Fruit fly (Drosophila melanogaster) whole organism, embryonic: Measurements from ENCODE around the gene CG11629.

Experiments used
- Aef1 ChIP-seq: fragments of 200-800 bp; sonication (Bioruptor generic); IDR thresholded peaks from 3 replicates; pipeline ENCODE4 v1.3.6; 2022; ENCODE audit warnings: missing biosample characterization, missing genetic modification characterization
- Asciz ChIP-seq: fragments of 200-800 bp; sonication (Bioruptor generic); optimal IDR thresholded peaks from 2 replicates; lab custom pipeline; 2017; ENCODE audit warnings: missing biosample characterization, mild to moderate bottlenecking, missing genetic modification characterization, missing genetic modification reagents
- B-H2 ChIP-seq: fragments of 200-800 bp; sonication (Bioruptor generic); optimal IDR thresholded peaks from 2 replicates; lab custom pipeline; 2018; ENCODE audit warnings: missing biosample characterization, mild to moderate bottlenecking, missing genetic modification characterization
- CG10209 ChIP-seq: fragments of 200-800 bp; sonication (Bioruptor generic); optimal IDR thresholded peaks from 3 replicates; lab custom pipeline; 2017; ENCODE audit warnings: missing biosample characterization, mild to moderate bottlenecking, missing genetic modification characterization, missing genetic modification reagents
- CG10959 ChIP-seq: fragments of 200-800 bp; sonication (Bioruptor generic); IDR thresholded peaks from 2 replicates; pipeline ENCODE4 v1.3.6; 2022; ENCODE audit warnings: missing biosample characterization, missing genetic modification characterization
- CG15011 ChIP-seq: fragments of 200-800 bp; sonication (Bioruptor generic); optimal IDR thresholded peaks from 3 replicates; lab custom pipeline; 2018; ENCODE audit warnings: missing biosample characterization, mild to moderate bottlenecking, missing genetic modification characterization
- CG2116 ChIP-seq: fragments of 200-800 bp; sonication (Bioruptor generic); optimal IDR thresholded peaks from 3 replicates; lab custom pipeline; 2018; ENCODE audit warnings: missing biosample characterization, mild to moderate bottlenecking, missing genetic modification characterization
- CG2129 ChIP-seq: fragments of 200-800 bp; sonication (Bioruptor generic); IDR thresholded peaks from 2 replicates; pipeline ENCODE4 v1.3.6; 2022; ENCODE audit warnings: missing biosample characterization, missing genetic modification characterization; ENCODE audit not compliant: partially characterized antibody
- CG30403 ChIP-seq: fragments of 200-800 bp; sonication (Bioruptor generic); optimal IDR thresholded peaks from 3 replicates; lab custom pipeline; 2016; ENCODE audit warnings: missing biosample characterization, missing genetic modification characterization
- CG34224 ChIP-seq: fragments of 200-800 bp; sonication (Bioruptor generic); IDR thresholded peaks from 3 replicates; pipeline ENCODE4 v1.3.6; 2022; ENCODE audit warnings: missing biosample characterization, missing genetic modification characterization; ENCODE audit not compliant: partially characterized antibody
- CG34422 ChIP-seq: fragments of 200-800 bp; sonication (Bioruptor generic); IDR thresholded peaks from 3 replicates; pipeline ENCODE4 v1.3.6; 2022; ENCODE audit warnings: missing biosample characterization, missing genetic modification characterization
- CG6254 ChIP-seq: fragments of 200-800 bp; sonication (Bioruptor generic); optimal IDR thresholded peaks from 3 replicates; lab custom pipeline; 2017; ENCODE audit warnings: mild to moderate bottlenecking, missing biosample characterization, missing genetic modification reagents, missing genetic modification characterization
- CG6813 ChIP-seq: fragments of 200-800 bp; sonication (Bioruptor generic); optimal IDR thresholded peaks from 2 replicates; lab custom pipeline; 2017; ENCODE audit warnings: missing biosample characterization, missing genetic modification characterization, mild to moderate bottlenecking, moderate library complexity, missing genetic modification reagents
- CG7357 ChIP-seq: fragments of 200-800 bp; sonication (Bioruptor generic); IDR thresholded peaks from 3 replicates; pipeline ENCODE4 v1.3.6; 2022; ENCODE audit warnings: missing biosample characterization, missing genetic modification characterization
- CG7839 ChIP-seq: fragments of 200-800 bp; sonication (Bioruptor generic); optimal IDR thresholded peaks from 3 replicates; lab custom pipeline; 2018; ENCODE audit warnings: missing biosample characterization, mild to moderate bottlenecking, missing genetic modification characterization, moderate library complexity
- CG7963 ChIP-seq: fragments of 200-800 bp; sonication (Bioruptor generic); IDR thresholded peaks from 3 replicates; pipeline ENCODE4 v1.3.6; 2022; ENCODE audit warnings: missing biosample characterization, missing genetic modification characterization; ENCODE audit not compliant: partially characterized antibody
- CG9727 ChIP-seq: fragments of 200-800 bp; sonication (Bioruptor generic); optimal IDR thresholded peaks from 3 replicates; lab custom pipeline; 2017; ENCODE audit warnings: missing biosample characterization, mild to moderate bottlenecking, missing genetic modification characterization
- D ChIP-seq, 2 experiments: fragments of 200-800 bp in 1 of 2; fragments of >200 bp in 1 of 2; sonication (Bioruptor generic) in 1 of 2; optimal IDR thresholded peaks; 2 replicates in 1 of 2; 3 replicates in 1 of 2; lab custom pipeline; 2017; ENCODE audit warnings: mild to moderate bottlenecking in 1 of 2, missing biosample characterization in 1 of 2, missing genetic modification characterization in 1 of 2, missing genetic modification reagents in 1 of 2
- Dp ChIP-seq: fragments of 200-800 bp; sonication (Bioruptor generic); optimal IDR thresholded peaks from 2 replicates; lab custom pipeline; 2018; ENCODE audit warnings: missing biosample characterization, mild to moderate bottlenecking, missing genetic modification characterization, moderate library complexity
- E2f1 ChIP-seq: fragments of 200-800 bp; sonication (Bioruptor generic); IDR thresholded peaks from 2 replicates; pipeline ENCODE4 v1.3.6; 2022; ENCODE audit warnings: missing biosample characterization, missing genetic modification characterization
- Eip74EF ChIP-seq, 2 experiments: fragments of 200-800 bp in 1 of 2; fragments of >200 bp in 1 of 2; sonication (Bioruptor generic) in 1 of 2; optimal IDR thresholded peaks; 2 replicates each; lab custom pipeline; 2017 to 2019; ENCODE audit warnings: missing biosample characterization in 2 of 2, missing genetic modification characterization in 2 of 2, mild to moderate bottlenecking in 1 of 2, moderate library complexity in 1 of 2
- HLH4C ChIP-seq: fragments of 200-800 bp; sonication (Bioruptor generic); IDR thresholded peaks from 3 replicates; pipeline ENCODE4 v1.3.6; 2022; ENCODE audit warnings: missing biosample characterization, missing genetic modification characterization; ENCODE audit not compliant: partially characterized antibody
- Hsf ChIP-seq: fragments of 200-800 bp; sonication (Bioruptor generic); optimal IDR thresholded peaks from 3 replicates; lab custom pipeline; 2016; ENCODE audit warnings: missing biosample characterization, missing genetic modification characterization
- MESR4 ChIP-seq: fragments of 200-800 bp; sonication (Bioruptor generic); optimal IDR thresholded peaks from 2 replicates; lab custom pipeline; 2018; ENCODE audit warnings: missing biosample characterization, mild to moderate bottlenecking, missing genetic modification characterization, moderate library complexity
- Oli ChIP-seq: fragments of 200-800 bp; sonication (Bioruptor generic); optimal IDR thresholded peaks from 2 replicates; lab custom pipeline; 2018; ENCODE audit warnings: missing biosample characterization, mild to moderate bottlenecking, missing genetic modification characterization, moderate library complexity
- Rx ChIP-seq: fragments of 200-800 bp; sonication (Bioruptor generic); IDR thresholded peaks from 2 replicates; pipeline ENCODE4 v1.3.6; 2022; ENCODE audit warnings: missing biosample characterization, missing genetic modification characterization
- Sin3A ChIP-seq: fragments of >200 bp; optimal IDR thresholded peaks from 2 replicates; lab custom pipeline; 2018
- Ssrp ChIP-seq: fragments of 200-800 bp; sonication (Bioruptor generic); optimal IDR thresholded peaks from 2 replicates; lab custom pipeline; 2018; ENCODE audit warnings: missing biosample characterization, mild to moderate bottlenecking, missing genetic modification characterization, moderate library complexity
- amos ChIP-seq: fragments of 200-800 bp; sonication (Bioruptor generic); IDR thresholded peaks from 2 replicates; pipeline ENCODE4 v1.3.6; 2022; ENCODE audit warnings: missing biosample characterization, missing genetic modification characterization; ENCODE audit not compliant: partially characterized antibody
- ash1 ChIP-seq: fragments of 200-800 bp; sonication (Bioruptor generic); optimal IDR thresholded peaks from 2 replicates; lab custom pipeline; 2018; ENCODE audit warnings: missing biosample characterization, mild to moderate bottlenecking, missing genetic modification characterization
- az2 ChIP-seq: fragments of 200-800 bp; sonication (Bioruptor generic); optimal IDR thresholded peaks from 3 replicates; lab custom pipeline; 2016; ENCODE audit warnings: missing biosample characterization, missing genetic modification characterization
- btn ChIP-seq: fragments of 200-800 bp; sonication (Bioruptor generic); optimal IDR thresholded peaks from 2 replicates; lab custom pipeline; 2016; ENCODE audit warnings: missing biosample characterization, missing genetic modification characterization
- caup ChIP-seq: fragments of 200-800 bp; sonication (Bioruptor generic); optimal IDR thresholded peaks from 3 replicates; lab custom pipeline; 2017; ENCODE audit warnings: missing biosample characterization, mild to moderate bottlenecking, missing genetic modification characterization, moderate library complexity; ENCODE audit not compliant: severe bottlenecking
- cg ChIP-seq: fragments of 200-800 bp; sonication (Bioruptor generic); optimal IDR thresholded peaks from 3 replicates; lab custom pipeline; 2019; ENCODE audit warnings: missing biosample characterization, mild to moderate bottlenecking, missing genetic modification characterization, moderate library complexity
- ci ChIP-seq: fragments of 200-800 bp; sonication (Bioruptor generic); IDR thresholded peaks from 3 replicates; pipeline ENCODE4 v1.3.6; 2022; ENCODE audit warnings: missing biosample characterization, missing genetic modification characterization
- dan ChIP-seq: fragments of 200-800 bp; sonication (Bioruptor generic); IDR thresholded peaks from 2 replicates; pipeline ENCODE4 v1.3.6; 2022; ENCODE audit warnings: missing biosample characterization, missing genetic modification characterization
- dpn ChIP-seq, 2 experiments: fragments of 200-800 bp; sonication (Bioruptor generic); optimal IDR thresholded peaks; 3 replicates each; lab custom pipeline; 2016; ENCODE audit warnings: missing biosample characterization in 2 of 2, missing genetic modification characterization in 2 of 2
- emc ChIP-seq: fragments of 200-800 bp; sonication (Bioruptor generic); optimal IDR thresholded peaks from 2 replicates; lab custom pipeline; 2016; ENCODE audit warnings: missing biosample characterization, missing genetic modification characterization
- ind ChIP-seq: fragments of 200-800 bp; sonication (Bioruptor generic); optimal IDR thresholded peaks from 3 replicates; lab custom pipeline; 2016; ENCODE audit warnings: missing biosample characterization, missing genetic modification characterization
- lola ChIP-seq, 3 experiments: fragments of >200 bp in 2 of 3; fragments of 200-800 bp in 1 of 3; sonication (Bioruptor generic) in 1 of 3; optimal IDR thresholded peaks; 2 replicates each; lab custom pipeline; 2017 to 2019; ENCODE audit warnings: missing biosample characterization in 3 of 3, missing genetic modification characterization in 3 of 3, mild to moderate bottlenecking in 1 of 3, moderate library complexity in 1 of 3
- luna ChIP-seq: fragments of 200-800 bp; sonication (Bioruptor generic); optimal IDR thresholded peaks from 2 replicates; lab custom pipeline; 2016; ENCODE audit warnings: missing biosample characterization, missing genetic modification characterization
- onecut ChIP-seq: fragments of 200-800 bp; sonication (Bioruptor generic); IDR thresholded peaks from 2 replicates; pipeline ENCODE4 v1.3.6; 2022; ENCODE audit warnings: missing biosample characterization, missing genetic modification characterization
- pnt ChIP-seq: fragments of 200-800 bp; sonication (Bioruptor generic); optimal IDR thresholded peaks from 3 replicates; lab custom pipeline; 2016; ENCODE audit warnings: missing biosample characterization, missing genetic modification characterization
- pzg ChIP-seq: fragments of 200-800 bp; sonication (Bioruptor generic); optimal IDR thresholded peaks from 3 replicates; lab custom pipeline; 2018; ENCODE audit warnings: missing biosample characterization, mild to moderate bottlenecking, missing genetic modification characterization, moderate library complexity
- trem ChIP-seq: fragments of 200-800 bp; optimal IDR thresholded peaks from 3 replicates; lab custom pipeline; 2019; ENCODE audit warnings: missing biosample characterization, mild to moderate bottlenecking, missing genetic modification characterization, moderate library complexity
- vfl ChIP-seq: fragments of 200-800 bp; sonication (Bioruptor generic); optimal IDR thresholded peaks from 2 replicates; lab custom pipeline; 2016; ENCODE audit warnings: missing biosample characterization, missing genetic modification characterization
- yki ChIP-seq: fragments of >200 bp; optimal IDR thresholded peaks from 3 replicates; lab custom pipeline; 2018

CG11629 gene

DNA sequence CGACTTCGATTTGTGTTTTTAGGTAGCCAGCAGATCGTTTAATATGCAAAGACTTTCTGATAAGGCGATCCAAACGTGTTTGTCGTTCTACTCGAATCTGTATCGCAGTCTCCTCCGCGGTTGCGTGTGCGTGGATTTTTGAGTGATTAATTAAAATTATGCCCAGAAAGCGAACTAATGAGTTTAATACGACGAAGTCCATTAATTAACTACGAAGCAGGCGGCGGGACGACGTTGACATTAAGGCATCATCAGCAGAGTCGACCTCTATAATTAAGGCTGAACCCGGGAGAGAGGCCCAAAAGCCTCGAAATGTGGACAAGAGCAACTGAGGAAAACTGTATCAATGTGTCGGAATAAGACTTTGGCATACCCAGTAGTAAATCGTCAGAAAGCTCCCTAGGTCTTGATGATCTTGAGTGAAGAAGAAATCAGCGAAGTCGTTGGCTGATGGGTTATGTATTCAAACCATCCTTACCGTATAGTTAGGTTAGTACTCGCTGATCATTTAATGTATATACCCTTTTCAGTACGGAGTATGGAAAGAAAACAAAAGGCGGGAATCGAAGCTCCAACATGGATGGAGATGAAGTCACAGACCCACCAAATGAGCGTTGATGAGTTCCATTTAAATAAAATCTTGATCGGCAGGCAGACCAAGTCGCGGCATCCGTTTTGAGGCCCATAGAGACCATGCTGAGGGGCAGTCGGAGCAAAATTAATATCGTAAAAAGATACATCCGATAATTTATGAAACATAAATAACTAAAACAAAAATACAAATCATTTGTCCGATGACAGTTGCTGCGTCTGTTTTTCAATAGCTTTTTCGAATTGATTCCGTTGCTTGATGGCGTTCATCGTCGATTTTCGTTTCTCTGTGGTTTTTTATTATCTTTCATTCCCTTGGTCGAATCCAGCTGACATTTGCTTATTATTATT is 30.8 kb downstream of the CG11629 start (continued):
- TF ChIP-seq CG2129: no peak
- TF ChIP-seq Eip74EF (GFP tag; optimal IDR thresholded peaks at IDR 0.05; lab: Kevin White, UChicago): peak in 1 of 2 experiments; percentile 85
- peak; percentile 92 for TF ChIP-seq E2f1 (GFP tag; lab: Robert Waterston, UW)
- TF ChIP-seq pzg (GFP tag; lab: Kevin White, UChicago): no peak
- TF ChIP-seq caup (GFP tag; lab: Kevin White, UChicago): peak; percentile 78
- TF ChIP-seq dpn (GFP tag; optimal IDR thresholded peaks at IDR 0.05; lab: Kevin White, UChicago): peak; percentile 92 to 94
- peak; percentile 87 for TF ChIP-seq CG7357 (GFP tag; lab: Robert Waterston, UW)
- peak; percentile 91 for TF ChIP-seq btn
- TF ChIP-seq yki (lab: Kevin White, UChicago): no peak
- peak; percentile 30 for TF ChIP-seq MESR4 (GFP tag; lab: Kevin White, UChicago)
- TF ChIP-seq Dp (GFP tag; lab: Kevin White, UChicago): no peak
- peak; percentile 88 for TF ChIP-seq trem (tag; lab: Kevin White, UChicago)
- TF ChIP-seq amos (GFP tag; lab: Robert Waterston, UW): no peak
- TF ChIP-seq CG2116: peak; percentile 34
- TF ChIP-seq CG10209 (GFP tag; lab: Kevin White, UChicago): peak; percentile 90
- peak; percentile 90 for TF ChIP-seq Hsf
- TF ChIP-seq lola (GFP tag; optimal IDR thresholded peaks at IDR 0.05; lab: Kevin White, UChicago): peak in 1 of 3 experiments; percentile 93
- TF ChIP-seq CG6813 (GFP tag; lab: Kevin White, UChicago): peak; percentile 81
- TF ChIP-seq az2: peak; percentile 92
- TF ChIP-seq emc (GFP tag; lab: Kevin White, UChicago): peak; percentile 78
- peak; percentile 90 for TF ChIP-seq CG34422 (GFP tag; lab: Robert Waterston, UW)
- TF ChIP-seq HLH4C: no peak
- no peak for TF ChIP-seq D (optimal IDR thresholded peaks at IDR 0.05; lab: Kevin White, UChicago)
- peak; percentile 93 for TF ChIP-seq D (GFP tag; optimal IDR thresholded peaks at IDR 0.05; lab: Kevin White, UChicago)
- TF ChIP-seq pnt: peak; percentile 94
- peak; percentile 83 for TF ChIP-seq vfl (GFP tag; lab: Kevin White, UChicago)
- TF ChIP-seq CG34224 (GFP tag; lab: Robert Waterston, UW): no peak
- TF ChIP-seq ash1 (GFP tag; lab: Kevin White, UChicago): peak; percentile 56
- TF ChIP-seq onecut (GFP tag; lab: Robert Waterston, UW): peak; percentile 78
- TF ChIP-seq CG10959 (GFP tag; lab: Robert Waterston, UW): peak; percentile 85
- TF ChIP-seq cg (GFP tag; lab: Kevin White, UChicago): no peak
- peak; percentile 95 for TF ChIP-seq CG7839 (tag; lab: Kevin White, UChicago)
- no peak for TF ChIP-seq luna (GFP tag; lab: Kevin White, UChicago)
- peak; percentile 91 for TF ChIP-seq CG30403 (GFP tag; lab: Kevin White, UChicago)
- peak; percentile 81 for TF ChIP-seq Rx (GFP tag; lab: Robert Waterston, UW)
- TF ChIP-seq CG6254: peak; percentile 85
- peak; percentile 92 for TF ChIP-seq Ssrp (tag; lab: Kevin White, UChicago)
- peak; percentile 85 for TF ChIP-seq Asciz
- TF ChIP-seq Sin3A: no peak
- peak; percentile 70 for TF ChIP-seq dan (GFP tag; lab: Robert Waterston, UW)
- peak; percentile 88 for TF ChIP-seq CG9727
- TF ChIP-seq Aef1 (GFP tag; lab: Robert Waterston, UW): peak; percentile 82
- TF ChIP-seq ci (GFP tag; lab: Robert Waterston, UW): peak; percentile 96
- peak; percentile 96 for TF ChIP-seq ind
- TF ChIP-seq CG7963: no peak
- peak; percentile 94 for TF ChIP-seq Oli (tag; lab: Kevin White, UChicago)
- peak; percentile 78 for TF ChIP-seq CG15011 (GFP tag; lab: Kevin White, UChicago)
- TF ChIP-seq B-H2 (GFP tag; lab: Kevin White, UChicago): no peak
